Worm (Caenorhabditis elegans): Measurements from ENCODE around the gene grl-12.

grl-12 gene

DNA sequence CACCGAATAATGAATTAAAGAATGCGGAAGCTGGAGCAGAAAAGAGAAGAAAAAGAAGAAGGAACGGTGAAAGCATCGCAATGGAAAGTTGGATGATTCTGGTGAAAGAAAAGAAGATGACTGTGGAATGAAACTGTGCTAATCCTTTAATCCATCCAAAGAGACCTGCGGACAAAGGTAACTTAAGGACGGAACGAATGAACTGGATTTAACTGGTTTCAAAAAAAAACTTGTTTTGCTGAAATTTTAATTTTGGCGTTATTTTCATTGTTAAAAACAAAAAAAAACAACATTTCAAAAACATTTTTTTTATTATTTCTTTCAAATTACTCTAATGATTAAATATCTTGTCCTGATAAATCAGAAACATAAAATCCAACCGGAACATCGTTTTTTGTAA lies at the start of gene grl-12:
grl-12 (minus strand) TSS at position 101 of the 400 bp plus-strand sequence.
- TF ChIP-seq ama-1 (optimal IDR thresholded peaks at IDR 0.05) (no peak), hmbx-1 (tag; optimal IDR thresholded peaks at IDR 0.05) (no peak), tbx-37 (GFP tag; conservative IDR thresholded peaks at IDR 0.05) (no peak), hnd-1 (tag; optimal IDR thresholded peaks at IDR 0.05) (no peak), pes-1 (GFP tag; IDR thresholded peaks at IDR 0.05) (no peak), F13C5.2 (tag; optimal IDR thresholded peaks at IDR 0.05) (no peak), tra-4 (tag; optimal IDR thresholded peaks at IDR 0.05) (no peak), B0310.2 (tag; optimal IDR thresholded peaks at IDR 0.05) (no peak), ceh-36 (tag; optimal IDR thresholded peaks at IDR 0.05) (no peak), ceh-13 (GFP tag; optimal IDR thresholded peaks at IDR 0.05) (no peak), hmg-4 (GFP tag; optimal IDR thresholded peaks at IDR 0.05) (no peak), aly-1 (tag; optimal IDR thresholded peaks at IDR 0.05) (no peak), scrt-1 (GFP tag; IDR thresholded peaks at IDR 0.05) (no peak), ets-7 (tag; optimal IDR thresholded peaks at IDR 0.05) (no peak)

DNA sequence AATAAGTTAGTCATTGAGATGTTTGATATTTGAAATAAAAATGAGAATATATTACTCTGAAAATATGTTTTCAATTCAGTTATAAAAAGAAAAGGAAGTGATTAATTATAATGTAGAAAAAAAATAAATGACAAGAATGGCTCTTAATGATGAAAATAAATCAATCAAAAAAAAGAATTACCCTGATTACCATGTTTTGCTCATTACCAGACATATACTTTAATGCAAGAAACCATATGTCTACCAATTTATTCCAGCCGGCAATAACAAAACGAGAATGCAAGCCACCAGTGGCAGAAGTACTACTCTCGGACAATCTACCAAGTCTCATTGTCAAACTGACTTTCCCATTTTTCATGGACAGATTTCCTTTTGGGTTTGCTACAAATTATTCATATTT lies 47.0 kb upstream of the grl-12 start:
- TF ChIP-seq pes-1 (GFP tag; IDR thresholded peaks at IDR 0.05) = no peak
- TF ChIP-seq scrt-1 (GFP tag; IDR thresholded peaks at IDR 0.05) = no peak
- no peak for TF ChIP-seq sea-1 (GFP tag; conservative IDR thresholded peaks at IDR 0.05)
- no peak for TF ChIP-seq tbx-37 (GFP tag; conservative IDR thresholded peaks at IDR 0.05)
- TF ChIP-seq aly-1 (tag; optimal IDR thresholded peaks at IDR 0.05) = no peak
- TF ChIP-seq ceh-36 (tag; optimal IDR thresholded peaks at IDR 0.05) = no peak
- no peak for TF ChIP-seq B0310.2 (tag; optimal IDR thresholded peaks at IDR 0.05)

DNA sequence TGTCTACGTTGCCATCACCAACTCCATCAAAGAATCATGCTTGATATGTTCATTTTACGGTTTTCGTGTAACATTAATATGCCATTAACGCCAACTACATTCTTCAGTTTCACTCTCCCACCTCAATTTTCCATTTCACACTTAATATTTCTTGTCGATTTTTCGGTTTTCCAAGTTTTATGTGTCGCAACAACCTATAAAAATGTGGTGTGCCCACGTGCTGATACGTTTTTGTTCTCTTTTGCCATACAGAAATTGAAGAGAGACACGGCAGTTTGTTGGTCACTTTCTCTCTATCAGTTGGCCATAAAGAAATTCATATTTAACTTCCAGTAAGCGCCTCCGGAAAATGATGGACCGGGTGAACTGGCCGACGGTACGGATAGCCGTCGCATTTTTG lies 45.9 kb upstream of the grl-12 start, which contains the start of gene cln-3.3:
cln-3.3 (plus strand) TSS at position 334 of the 400 bp plus-strand sequence.
- TF ChIP-seq hmbx-1 (tag; optimal IDR thresholded peaks at IDR 0.05) = no peak
- no peak for TF ChIP-seq sea-1 (GFP tag; conservative IDR thresholded peaks at IDR 0.05)
- TF ChIP-seq ceh-13 (GFP tag; optimal IDR thresholded peaks at IDR 0.05) = no peak
- TF ChIP-seq hnd-1 (tag; optimal IDR thresholded peaks at IDR 0.05) = no peak

DNA sequence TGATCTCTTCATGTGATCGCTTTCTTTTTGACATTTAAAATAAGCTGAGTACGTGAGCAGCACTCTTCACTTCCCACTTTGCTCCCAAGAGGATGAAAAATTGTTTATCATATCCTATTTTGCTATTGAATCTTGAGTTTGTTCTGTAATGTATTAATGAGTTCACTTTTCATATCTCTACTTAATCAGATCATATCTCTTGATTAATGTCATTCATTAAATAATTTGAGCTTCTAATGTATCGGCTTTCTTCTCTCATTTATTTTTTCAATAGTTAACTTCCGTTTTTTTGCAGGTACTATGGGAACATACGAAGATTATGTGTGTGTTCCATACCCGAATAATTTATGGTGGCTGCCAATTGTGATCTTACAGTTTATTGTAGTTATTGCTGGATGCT lies 44.2 kb upstream of the grl-12 start, which contains the start of gene ZC190.2:
ZC190.2 (plus strand) TSS at position 301 of the 400 bp plus-strand sequence.
- TF ChIP-seq hmg-4 (GFP tag; optimal IDR thresholded peaks at IDR 0.05) (no peak), tbx-11 (GFP tag; IDR thresholded peaks at IDR 0.05) (no peak), hmbx-1 (tag; optimal IDR thresholded peaks at IDR 0.05) (no peak)

DNA sequence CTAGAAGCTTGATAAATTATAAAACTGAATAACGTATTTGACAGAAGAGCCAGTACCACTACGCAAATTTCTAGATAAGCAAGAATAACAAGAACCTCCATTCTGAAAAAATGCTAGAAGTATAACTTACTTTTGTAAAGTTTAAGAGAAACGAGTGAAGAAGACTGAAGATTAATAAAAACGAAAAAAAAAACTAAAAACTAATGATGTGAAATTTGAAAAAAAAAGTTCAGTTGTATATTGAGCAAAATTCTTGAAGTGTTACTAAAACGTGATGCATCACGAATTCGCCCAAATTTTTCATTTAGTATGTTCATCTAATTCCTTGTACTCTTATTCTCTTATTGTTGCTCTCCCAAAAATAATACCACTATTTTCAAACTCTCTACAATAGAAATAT lies 40.4 kb upstream of the grl-12 start, which contains the start of gene ZC190.6:
ZC190.6 (minus strand) TSS at position 101 of the 400 bp plus-strand sequence.
- TF ChIP-seq hmg-4 (GFP tag; optimal IDR thresholded peaks at IDR 0.05) = no peak
- no peak for TF ChIP-seq tbx-11 (GFP tag; IDR thresholded peaks at IDR 0.05)
- no peak for TF ChIP-seq aly-1 (tag; optimal IDR thresholded peaks at IDR 0.05)
- TF ChIP-seq F13C5.2 (tag; optimal IDR thresholded peaks at IDR 0.05) = no peak

DNA sequence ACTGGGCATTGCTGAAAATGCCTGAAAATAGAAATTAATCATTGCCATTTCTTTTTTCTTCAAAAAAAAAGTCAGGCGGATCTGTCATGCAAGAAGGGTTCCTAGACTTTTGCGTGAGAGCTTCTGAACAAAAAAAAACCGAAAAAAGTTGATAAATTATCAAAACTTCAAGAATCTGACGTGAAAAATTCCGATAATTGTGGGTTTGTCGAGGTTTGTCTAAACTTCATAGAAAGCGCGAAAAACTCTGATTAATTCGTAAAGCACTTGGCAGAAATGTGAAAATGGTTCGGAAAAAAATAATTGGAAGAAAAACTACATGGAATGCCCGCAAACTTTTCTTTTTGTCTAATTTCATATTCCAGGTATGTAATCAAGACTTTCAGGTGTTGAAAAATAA lies 36.7 kb upstream of the grl-12 start, which contains the start of gene ZC190.5:
ZC190.5 (minus strand) TSS at position 101 of the 400 bp plus-strand sequence.
- TF ChIP-seq ceh-36 (tag; optimal IDR thresholded peaks at IDR 0.05) (no peak), B0310.2 (tag; optimal IDR thresholded peaks at IDR 0.05) (no peak), hmg-4 (GFP tag; optimal IDR thresholded peaks at IDR 0.05) (no peak), tbx-37 (GFP tag; conservative IDR thresholded peaks at IDR 0.05) (no peak), ama-1 (optimal IDR thresholded peaks at IDR 0.05) (no peak), flt-1 (GFP tag; IDR thresholded peaks at IDR 0.05) (no peak), tbx-11 (GFP tag; IDR thresholded peaks at IDR 0.05) (no peak), ceh-13 (GFP tag; optimal IDR thresholded peaks at IDR 0.05) (no peak), ets-7 (tag; optimal IDR thresholded peaks at IDR 0.05) (no peak)

- TF ChIP-seq tbx-37 (GFP tag; conservative IDR thresholded peaks at IDR 0.05) = no peak
- no peak for TF ChIP-seq ama-1 (optimal IDR thresholded peaks at IDR 0.05)
- TF ChIP-seq aly-1 (tag; optimal IDR thresholded peaks at IDR 0.05) = no peak
- no peak for TF ChIP-seq hmbx-1 (tag; optimal IDR thresholded peaks at IDR 0.05)
- no peak for TF ChIP-seq F13C5.2 (tag; optimal IDR thresholded peaks at IDR 0.05)
- TF ChIP-seq flt-1 (GFP tag; IDR thresholded peaks at IDR 0.05) = no peak
- no peak for TF ChIP-seq tbx-11 (GFP tag; IDR thresholded peaks at IDR 0.05)
- no peak for TF ChIP-seq ceh-36 (tag; optimal IDR thresholded peaks at IDR 0.05)
- no peak for TF ChIP-seq tra-4 (tag; optimal IDR thresholded peaks at IDR 0.05)
- TF ChIP-seq scrt-1 (GFP tag; IDR thresholded peaks at IDR 0.05) = no peak
- TF ChIP-seq B0310.2 (tag; optimal IDR thresholded peaks at IDR 0.05) = no peak
- no peak for TF ChIP-seq sea-1 (GFP tag; conservative IDR thresholded peaks at IDR 0.05)
- TF ChIP-seq hnd-1 (tag; optimal IDR thresholded peaks at IDR 0.05) = no peak
- no peak for TF ChIP-seq pes-1 (GFP tag; IDR thresholded peaks at IDR 0.05)
- TF ChIP-seq hmg-4 (GFP tag; optimal IDR thresholded peaks at IDR 0.05) = no peak
- no peak for TF ChIP-seq ets-7 (tag; optimal IDR thresholded peaks at IDR 0.05)
- TF ChIP-seq ceh-13 (GFP tag; optimal IDR thresholded peaks at IDR 0.05) = no peak
Measured at ce11 chrV:8671568-8672123, 34.8 kb upstream of the grl-12 start.

DNA sequence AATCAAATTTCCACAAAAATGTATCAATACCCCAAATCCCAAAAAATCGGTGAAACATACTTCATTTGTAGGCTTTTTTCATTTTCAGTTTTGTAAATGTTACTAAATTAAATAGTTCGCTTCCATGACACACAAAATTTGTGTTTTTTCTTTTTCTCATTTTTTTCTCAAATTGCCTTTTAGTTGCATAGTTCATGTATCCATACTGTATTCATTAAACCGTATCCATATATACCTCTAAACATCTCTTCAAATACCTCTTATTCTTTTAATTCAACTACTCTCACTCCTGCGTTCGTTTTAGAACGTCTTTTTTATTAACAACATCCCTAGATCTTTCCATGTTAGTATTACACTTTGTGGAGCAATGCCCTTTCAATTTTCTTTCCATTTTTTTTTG lies 34.0 kb upstream of the grl-12 start:
- TF ChIP-seq aly-1 (tag; optimal IDR thresholded peaks at IDR 0.05) = no peak
- TF ChIP-seq ets-7 (tag; optimal IDR thresholded peaks at IDR 0.05) = no peak
- no peak for TF ChIP-seq tbx-37 (GFP tag; conservative IDR thresholded peaks at IDR 0.05)
- no peak for TF ChIP-seq tbx-11 (GFP tag; IDR thresholded peaks at IDR 0.05)
- TF ChIP-seq ceh-13 (GFP tag; optimal IDR thresholded peaks at IDR 0.05) = no peak
- no peak for TF ChIP-seq B0310.2 (tag; optimal IDR thresholded peaks at IDR 0.05)
- no peak for TF ChIP-seq pes-1 (GFP tag; IDR thresholded peaks at IDR 0.05)
- no peak for TF ChIP-seq sea-1 (GFP tag; conservative IDR thresholded peaks at IDR 0.05)
- no peak for TF ChIP-seq scrt-1 (GFP tag; IDR thresholded peaks at IDR 0.05)
- TF ChIP-seq hmg-4 (GFP tag; optimal IDR thresholded peaks at IDR 0.05) = no peak
- no peak for TF ChIP-seq hmbx-1 (tag; optimal IDR thresholded peaks at IDR 0.05)
- no peak for TF ChIP-seq hnd-1 (tag; optimal IDR thresholded peaks at IDR 0.05)
- TF ChIP-seq tra-4 (tag; optimal IDR thresholded peaks at IDR 0.05) = no peak
- no peak for TF ChIP-seq flt-1 (GFP tag; IDR thresholded peaks at IDR 0.05)
- no peak for TF ChIP-seq F13C5.2 (tag; optimal IDR thresholded peaks at IDR 0.05)
- TF ChIP-seq ceh-36 (tag; optimal IDR thresholded peaks at IDR 0.05) = no peak
- TF ChIP-seq ama-1 (optimal IDR thresholded peaks at IDR 0.05) = no peak
